Fruit fly (Drosophila melanogaster) whole organism, embryonic: Measurements from ENCODE around the gene CG43658.

Source experiments
- CG12155 ChIP-seq: fragments of 200-800 bp; sonication (Bioruptor generic); optimal IDR thresholded peaks from 3 replicates; lab custom pipeline; 2016; ENCODE audit warnings: missing biosample characterization, missing genetic modification characterization
- CG6683 ChIP-seq: fragments of 200-800 bp; sonication (Bioruptor generic); optimal IDR thresholded peaks from 2 replicates; lab custom pipeline; 2017; ENCODE audit warnings: missing biosample characterization, mild to moderate bottlenecking, missing genetic modification characterization, missing genetic modification reagents
- Dll ChIP-seq: fragments of 200-800 bp; sonication (Bioruptor generic); IDR thresholded peaks from 4 replicates; pipeline ENCODE4 v1.3.6; 2022; ENCODE audit warnings: missing biosample characterization, missing genetic modification characterization; ENCODE audit not compliant: partially characterized antibody
- dm ChIP-seq: fragments of 200-800 bp; sonication (Bioruptor generic); optimal IDR thresholded peaks from 3 replicates; lab custom pipeline; 2016; ENCODE audit warnings: missing biosample characterization, missing genetic modification characterization
- kah ChIP-seq: fragments of 200-800 bp; sonication (Bioruptor generic); optimal IDR thresholded peaks from 2 replicates; lab custom pipeline; 2018; ENCODE audit warnings: missing biosample characterization, mild to moderate bottlenecking, missing genetic modification characterization
- kni ChIP-seq: fragments of 200-800 bp; sonication (Bioruptor generic); optimal IDR thresholded peaks from 3 replicates; lab custom pipeline; 2017; ENCODE audit warnings: mild to moderate bottlenecking, missing biosample characterization, missing genetic modification reagents, missing genetic modification characterization
- nerfin-1 ChIP-seq: fragments of 200-800 bp; sonication (Bioruptor generic); optimal IDR thresholded peaks from 3 replicates; lab custom pipeline; 2019; ENCODE audit warnings: missing biosample characterization, mild to moderate bottlenecking, missing genetic modification characterization, moderate library complexity
- toy ChIP-seq: fragments of 200-800 bp; sonication (Bioruptor generic); IDR thresholded peaks from 2 replicates; pipeline ENCODE4 v1.3.6; 2022; ENCODE audit warnings: missing biosample characterization, missing genetic modification characterization

- TF ChIP-seq CG6683 (GFP tag; lab: Kevin White, UChicago) (no peak), toy (GFP tag; lab: Robert Waterston, UW) (no peak), dm (GFP tag; lab: Kevin White, UChicago) (no peak), kni (GFP tag; lab: Kevin White, UChicago) (no peak), CG12155 (GFP tag; lab: Kevin White, UChicago) (no peak), kah (GFP tag; lab: Kevin White, UChicago) (no peak), Dll (GFP tag; lab: Robert Waterston, UW) (no peak), nerfin-1 (tag; lab: Kevin White, UChicago) (no peak)
Observed at dm6 chrX:17585892-17586291, 24.9 kb upstream of the CG43658 start.
